Worm (Caenorhabditis elegans) whole organism, L1 larva: ENCODE data around the gene emb-30.

ENCODE experiments used
- C04F5.9 ChIP-seq: sonication (generic microtip); optimal IDR thresholded peaks from 2 replicates; lab custom pipeline; 2016; ENCODE audit warnings: missing genetic modification characterization, missing compliant biosample characterization
- C34B4.2 ChIP-seq: sonication (generic microtip); optimal IDR thresholded peaks from 2 replicates; lab custom pipeline; 2017; ENCODE audit warnings: mild to moderate bottlenecking, missing genetic modification characterization, missing compliant biosample characterization
- F16B12.6 ChIP-seq: fragments of 150-350 bp; optimal IDR thresholded peaks from 2 replicates; lab custom pipeline; 2014; ENCODE audit warnings: missing biosample characterization, missing genetic modification characterization
- alr-1 ChIP-seq: fragments of 200-800 bp; sonication (Bioruptor generic); optimal IDR thresholded peaks from 2 replicates; lab custom pipeline; 2018; ENCODE audit warnings: borderline replicate concordance, mild to moderate bottlenecking, missing genetic modification characterization, missing compliant biosample characterization
- aly-2 ChIP-seq: fragments of 150-350 bp; optimal IDR thresholded peaks from 2 replicates; lab custom pipeline; 2014; ENCODE audit warnings: missing biosample characterization, missing genetic modification characterization
- ama-1 ChIP-seq: fragments of 150-350 bp; optimal IDR thresholded peaks from 2 replicates; lab custom pipeline; 2014
- ceh-82 ChIP-seq, 3 experiments: fragments of 150-350 bp in 1 of 3; sonication (generic microtip) in 2 of 3; optimal IDR thresholded peaks; 2 replicates each; lab custom pipeline; 2014 to 2017; ENCODE audit warnings: missing biosample characterization in 3 of 3, missing genetic modification characterization in 3 of 3
- ces-1 ChIP-seq: fragments of 150-350 bp; optimal IDR thresholded peaks from 2 replicates; lab custom pipeline; 2014; ENCODE audit warnings: missing biosample characterization, missing genetic modification reagents, missing genetic modification characterization
- efl-1 ChIP-seq, 4 experiments: fragments of 150-350 bp; optimal IDR thresholded peaks in 3 of 4; peaks in 1 of 4; 1 replicate in 1 of 4; 2 replicates in 3 of 4; lab custom pipeline; 2014; ENCODE audit warnings: missing biosample characterization in 2 of 4, missing genetic modification characterization in 2 of 4, missing genetic modification reagents in 2 of 4
- elt-2 ChIP-seq: sonication (generic microtip); optimal IDR thresholded peaks from 2 replicates; lab custom pipeline; 2016; ENCODE audit warnings: missing genetic modification characterization, mild to moderate bottlenecking, inconsistent platforms, missing compliant biosample characterization, missing genetic modification reagents
- ets-5 ChIP-seq: fragments of 200-800 bp; sonication (Bioruptor generic); IDR thresholded peaks from 2 replicates; pipeline ENCODE4 v1.3.6; 2022; ENCODE audit warnings: missing genetic modification characterization, missing compliant biosample characterization
- fkh-8 ChIP-seq: sonication (generic microtip); optimal IDR thresholded peaks from 2 replicates; lab custom pipeline; 2016; ENCODE audit warnings: mild to moderate bottlenecking, missing genetic modification characterization, missing compliant biosample characterization
- irx-1 ChIP-seq: sonication (generic microtip); optimal IDR thresholded peaks from 2 replicates; lab custom pipeline; 2016; ENCODE audit warnings: missing genetic modification characterization, missing compliant biosample characterization
- jun-1 ChIP-seq: fragments of 150-350 bp; optimal IDR thresholded peaks from 2 replicates; lab custom pipeline; 2014; ENCODE audit warnings: missing biosample characterization, missing genetic modification reagents, missing genetic modification characterization
- lin-14 ChIP-seq: fragments of 200-800 bp; sonication (Bioruptor generic); optimal IDR thresholded peaks from 2 replicates; lab custom pipeline; 2018; ENCODE audit warnings: mild to moderate bottlenecking, missing genetic modification characterization, moderate library complexity, missing compliant biosample characterization
- lin-15B ChIP-seq: fragments of 150-350 bp; sonication (generic microtip); optimal IDR thresholded peaks from 3 replicates; lab custom pipeline; 2014; ENCODE audit warnings: missing biosample characterization, missing genetic modification characterization
- lsy-2 ChIP-seq, 2 experiments: fragments of 150-350 bp; optimal IDR thresholded peaks; 2 replicates each; lab custom pipeline; 2014; ENCODE audit warnings: missing biosample characterization in 2 of 2, missing genetic modification characterization in 2 of 2
- mab-9 ChIP-seq: fragments of 200-800 bp; sonication (Bioruptor generic); IDR thresholded peaks from 2 replicates; pipeline ENCODE4 v1.3.6; 2022; ENCODE audit warnings: missing genetic modification reagents, missing genetic modification characterization, missing compliant biosample characterization
- mdl-1 ChIP-seq, 2 experiments: fragments of 150-350 bp; optimal IDR thresholded peaks; 2 replicates each; lab custom pipeline; 2014 to 2017; ENCODE audit warnings: missing biosample characterization in 2 of 2, missing genetic modification characterization in 2 of 2, inconsistent platforms in 1 of 2
- mef-2 ChIP-seq: fragments of 150-350 bp; optimal IDR thresholded peaks from 2 replicates; lab custom pipeline; 2014; ENCODE audit warnings: missing biosample characterization, missing genetic modification characterization
- nhr-12 ChIP-seq: sonication (generic microtip); optimal IDR thresholded peaks from 2 replicates; lab custom pipeline; 2017; ENCODE audit warnings: missing biosample characterization, missing genetic modification characterization
- nhr-20 ChIP-seq: sonication (generic microtip); optimal IDR thresholded peaks from 2 replicates; lab custom pipeline; 2016; ENCODE audit warnings: mild to moderate bottlenecking, missing genetic modification characterization, missing compliant biosample characterization
- nhr-237 ChIP-seq: fragments of 150-350 bp; optimal IDR thresholded peaks from 2 replicates; lab custom pipeline; 2014; ENCODE audit warnings: missing biosample characterization, missing genetic modification characterization
- nhr-77 ChIP-seq: fragments of 150-350 bp; optimal IDR thresholded peaks from 2 replicates; lab custom pipeline; 2014; ENCODE audit warnings: missing biosample characterization, missing genetic modification characterization
- nhr-90 ChIP-seq: sonication (generic microtip); optimal IDR thresholded peaks from 2 replicates; lab custom pipeline; 2016; ENCODE audit warnings: mild to moderate bottlenecking, missing genetic modification characterization, missing compliant biosample characterization; ENCODE audit not compliant: poor library complexity
- pax-3 ChIP-seq: fragments of 200-800 bp; sonication (Bioruptor generic); optimal IDR thresholded peaks from 2 replicates; lab custom pipeline; 2018; ENCODE audit warnings: mild to moderate bottlenecking, missing genetic modification characterization, moderate library complexity, missing compliant biosample characterization
- skn-1 ChIP-seq: fragments of 150-350 bp; optimal IDR thresholded peaks from 2 replicates; lab custom pipeline; 2014; ENCODE audit warnings: missing biosample characterization, missing genetic modification characterization
- snpc-4 ChIP-seq: fragments of 150-350 bp; optimal IDR thresholded peaks from 2 replicates; lab custom pipeline; 2014; ENCODE audit warnings: missing biosample characterization, missing genetic modification characterization
- sox-4 ChIP-seq: sonication (generic microtip); optimal IDR thresholded peaks from 2 replicates; lab custom pipeline; 2016; ENCODE audit warnings: missing genetic modification characterization, missing compliant biosample characterization
- swsn-7 ChIP-seq: sonication (generic microtip); optimal IDR thresholded peaks from 2 replicates; lab custom pipeline; 2016; ENCODE audit warnings: missing genetic modification characterization, missing compliant biosample characterization
- unc-62 ChIP-seq: fragments of 150-350 bp; optimal IDR thresholded peaks from 2 replicates; lab custom pipeline; 2014; ENCODE audit warnings: missing biosample characterization, missing genetic modification reagents, missing genetic modification characterization
- unc-98 ChIP-seq: fragments of 200-800 bp; sonication (Bioruptor generic); IDR thresholded peaks from 2 replicates; pipeline ENCODE4 v1.3.6; 2022; ENCODE audit warnings: missing genetic modification characterization, missing compliant biosample characterization
- vab-15 ChIP-seq: sonication (generic microtip); optimal IDR thresholded peaks from 2 replicates; lab custom pipeline; 2017; ENCODE audit warnings: missing genotype, mild to moderate bottlenecking, missing genetic modification characterization, missing compliant biosample characterization
- zip-4 ChIP-seq: fragments of 200-800 bp; sonication (Bioruptor generic); optimal IDR thresholded peaks from 2 replicates; lab custom pipeline; 2018; ENCODE audit warnings: mild to moderate bottlenecking, missing genetic modification characterization, moderate library complexity, missing compliant biosample characterization
- ztf-11 ChIP-seq, 2 experiments: sonication (generic microtip); optimal IDR thresholded peaks; 2 replicates each; lab custom pipeline; 2016 to 2017; ENCODE audit warnings: missing genetic modification characterization in 2 of 2, missing biosample characterization in 1 of 2, missing compliant biosample characterization in 1 of 2

emb-30 gene

DNA sequence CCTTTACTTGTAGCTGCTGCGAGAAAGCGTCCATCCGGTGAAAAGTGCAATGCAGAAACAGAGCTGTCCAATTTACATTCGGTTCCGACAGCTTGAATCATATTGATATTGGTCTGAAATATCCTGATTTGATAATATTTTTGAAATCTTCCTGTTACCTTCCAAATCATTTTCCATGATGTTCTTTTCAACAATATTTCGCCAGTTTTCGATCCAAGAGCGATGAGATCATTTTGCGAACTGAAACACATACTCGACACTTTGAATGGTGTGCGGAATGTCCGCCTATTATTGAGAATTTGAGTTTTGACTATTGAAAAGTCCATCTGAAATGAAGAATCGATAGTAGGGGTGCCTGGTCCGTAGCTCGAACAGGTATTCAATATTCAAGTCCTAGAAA is at the start of gene emb-30:
emb-30 (minus strand) TSS at position 328 of the 400 bp plus-strand sequence.
- TF ChIP-seq nhr-90 (peak; percentile 7), ceh-82 (tag; optimal IDR thresholded peaks at IDR 0.05; lab: Kevin White, UChicago) (no peak), ama-1 (peak; percentile 52), efl-1 (optimal IDR thresholded peaks at IDR 0.05; lab: Kevin White, UChicago) (no peak), efl-1 (GFP tag; optimal IDR thresholded peaks at IDR 0.05 in 1 of 2; lab: Kevin White, UChicago) (no peak), snpc-4 (tag; lab: Kevin White, UChicago) (no peak), sox-4 (tag; lab: Kevin White, UChicago) (no peak)

DNA sequence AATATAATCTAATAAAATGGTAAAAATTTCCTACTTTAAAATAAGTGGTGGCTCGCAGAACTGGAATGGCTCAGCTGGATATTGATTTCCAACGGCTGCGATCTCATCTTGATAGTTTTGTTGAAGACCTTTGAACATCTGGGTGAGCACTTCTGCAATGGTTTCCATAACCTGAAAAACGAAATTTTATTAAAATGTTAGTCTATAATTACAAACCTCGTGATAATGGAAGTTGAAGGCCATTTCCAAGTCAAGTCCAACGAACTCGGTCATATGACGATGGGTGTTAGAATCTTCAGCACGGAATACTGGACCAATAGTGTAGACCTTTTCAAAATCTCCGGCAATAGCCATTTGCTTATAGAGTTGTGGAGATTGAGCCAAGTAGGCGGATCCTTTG is 48.5 kb upstream of the emb-30 start:
- TF ChIP-seq irx-1 (tag; lab: Kevin White, UChicago) = no peak
- no peak for TF ChIP-seq efl-1 (optimal IDR thresholded peaks at IDR 0.05; lab: Kevin White, UChicago)
- TF ChIP-seq efl-1 (GFP tag; optimal IDR thresholded peaks at IDR 0.05 in 1 of 2; lab: Kevin White, UChicago) = peak in 1 of 2 experiments; percentile 91

DNA sequence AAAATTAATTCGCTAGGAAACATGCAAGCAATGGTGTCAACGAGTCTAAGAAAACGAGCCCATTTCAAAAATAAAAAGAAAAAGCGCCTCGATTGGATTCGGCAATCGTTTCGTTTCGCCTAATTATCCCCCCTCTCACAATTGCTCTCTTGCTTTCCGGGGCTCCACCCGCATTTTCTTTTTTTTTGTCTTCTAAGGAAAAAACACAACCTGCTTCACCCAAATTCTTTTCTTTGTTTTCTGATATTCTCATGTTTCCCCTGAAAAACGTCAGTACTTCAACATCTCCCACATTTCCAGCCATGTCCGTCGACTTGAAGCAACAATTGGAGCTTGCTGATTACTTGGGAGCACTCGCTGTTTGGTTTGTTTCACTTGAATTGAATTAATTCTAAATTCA is 47.2 kb upstream of the emb-30 start, which contains the start of gene nlp-36:
nlp-36 (plus strand) TSS at position 301 of the 400 bp plus-strand sequence.
- no peak for TF ChIP-seq unc-62 (GFP tag; lab: Kevin White, UChicago)
- TF ChIP-seq ztf-11 (tag; optimal IDR thresholded peaks at IDR 0.05; lab: Kevin White, UChicago) = no peak
- no peak for TF ChIP-seq lin-14 (GFP tag; lab: Kevin White, UChicago)
- no peak for TF ChIP-seq aly-2 (tag; lab: Kevin White, UChicago)
- TF ChIP-seq swsn-7 (tag; lab: Kevin White, UChicago) = no peak
- no peak for TF ChIP-seq elt-2
- TF ChIP-seq efl-1 (optimal IDR thresholded peaks at IDR 0.05; lab: Kevin White, UChicago) = no peak
- TF ChIP-seq efl-1 (GFP tag; optimal IDR thresholded peaks at IDR 0.05 in 1 of 2; lab: Kevin White, UChicago) = no peak
- TF ChIP-seq irx-1 (tag; lab: Kevin White, UChicago) = no peak
- TF ChIP-seq nhr-20 (tag; lab: Kevin White, UChicago) = no peak
- no peak for TF ChIP-seq lin-15B (tag; lab: Kevin White, UChicago)
- TF ChIP-seq mef-2 = no peak
- no peak for TF ChIP-seq jun-1 (tag; lab: Kevin White, UChicago)
- no peak for TF ChIP-seq snpc-4 (tag; lab: Kevin White, UChicago)
- TF ChIP-seq ces-1 (GFP tag; lab: Kevin White, UChicago) = no peak
- no peak for TF ChIP-seq nhr-90
- no peak for TF ChIP-seq C34B4.2 (tag; lab: Kevin White, UChicago)

DNA sequence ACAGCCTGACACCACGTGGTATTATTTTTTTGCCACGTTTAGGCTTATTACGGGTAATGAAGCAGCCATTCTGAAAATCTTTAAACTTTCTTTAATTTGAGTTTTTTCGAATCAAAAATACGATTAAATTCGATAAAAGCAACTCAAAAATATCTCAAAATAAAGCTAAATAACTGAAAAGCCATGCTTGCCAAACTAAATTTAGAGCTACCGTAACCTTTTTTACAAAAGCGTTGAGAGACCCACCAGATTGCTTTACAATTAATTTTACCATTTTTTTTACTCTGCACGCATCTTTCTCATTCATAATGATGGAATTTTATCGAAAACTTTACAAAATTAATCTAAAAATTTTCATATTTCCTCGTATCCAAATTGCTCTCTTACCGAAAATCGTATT is 46.8 kb upstream of the emb-30 start:
- TF ChIP-seq vab-15 = no peak
- TF ChIP-seq nhr-77 = no peak
- TF ChIP-seq efl-1 (optimal IDR thresholded peaks at IDR 0.05; lab: Kevin White, UChicago) = no peak
- TF ChIP-seq efl-1 (GFP tag; optimal IDR thresholded peaks at IDR 0.05 in 1 of 2; lab: Kevin White, UChicago) = no peak
- TF ChIP-seq aly-2 (tag; lab: Kevin White, UChicago) = no peak
- no peak for TF ChIP-seq alr-1 (tag; lab: Kevin White, UChicago)
- no peak for TF ChIP-seq unc-98 (GFP tag; lab: Robert Waterston, UW)

DNA sequence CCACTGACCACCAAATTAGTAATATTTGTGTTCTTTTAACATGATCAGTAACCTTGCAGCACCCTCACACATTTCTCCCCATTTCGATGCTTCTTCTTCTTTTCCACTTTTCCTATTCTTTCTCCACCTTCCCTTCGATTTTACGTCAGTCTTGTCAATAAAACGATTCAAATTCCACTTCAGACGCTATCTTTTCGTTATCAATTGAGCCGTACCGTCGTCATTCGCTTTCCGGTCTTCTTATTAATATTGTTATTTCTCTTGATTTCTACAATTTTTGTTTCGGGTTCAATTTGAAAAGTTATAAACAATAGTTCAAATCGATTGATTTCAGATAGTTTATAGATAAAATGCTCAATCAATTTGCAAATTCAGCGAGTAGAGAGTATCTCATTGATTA is 46.2 kb upstream of the emb-30 start:
- TF ChIP-seq nhr-12 = no peak
- peak; percentile 6 for TF ChIP-seq elt-2

DNA sequence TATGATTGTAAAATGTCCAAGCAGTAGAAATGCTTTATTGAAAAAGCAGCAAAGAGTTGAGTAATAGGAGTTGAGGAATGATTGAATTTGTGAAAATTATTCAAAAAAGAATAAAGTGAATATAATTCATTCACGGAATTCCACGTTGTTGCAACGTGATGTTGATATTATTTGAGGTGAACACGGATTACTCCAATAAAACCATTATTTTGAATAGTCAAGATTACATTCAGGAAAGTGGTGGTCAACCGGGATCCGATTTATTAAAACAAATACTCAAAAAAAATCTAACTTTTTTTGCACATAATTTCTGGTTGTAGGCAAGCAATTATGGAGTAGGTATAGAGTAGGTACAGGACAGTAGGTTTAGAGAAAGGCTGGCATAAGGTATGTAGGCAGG is 44.1 kb upstream of the emb-30 start, which contains the start of gene bre-3:
bre-3 (minus strand) TSS at position 101 of the 400 bp plus-strand sequence.
- no peak for TF ChIP-seq skn-1 (tag; lab: Kevin White, UChicago)
- TF ChIP-seq nhr-237 = no peak
- no peak for TF ChIP-seq mdl-1 (tag; optimal IDR thresholded peaks at IDR 0.05; lab: Kevin White, UChicago)
- TF ChIP-seq nhr-90 = no peak
- no peak for TF ChIP-seq pax-3
- no peak for TF ChIP-seq vab-15
- TF ChIP-seq F16B12.6 = no peak
- TF ChIP-seq C34B4.2 (tag; lab: Kevin White, UChicago) = no peak
- TF ChIP-seq C04F5.9 (tag; lab: Kevin White, UChicago) = no peak
- TF ChIP-seq ets-5 (GFP tag; lab: Robert Waterston, UW) = no peak
- no peak for TF ChIP-seq fkh-8 (tag; lab: Kevin White, UChicago)
- TF ChIP-seq mab-9 = no peak
- no peak for TF ChIP-seq lsy-2 (tag; optimal IDR thresholded peaks at IDR 0.05; lab: Kevin White, UChicago)
- TF ChIP-seq zip-4 (GFP tag; lab: Kevin White, UChicago) = no peak
- TF ChIP-seq, all 84 proteins: peak for 0
